Fruit fly (Drosophila melanogaster) whole organism, embryonic: ENCODE data around the gene CG8128.

Experiments used
- CG11247 ChIP-seq: fragments of 200-800 bp; sonication (Bioruptor generic); IDR thresholded peaks from 2 replicates; pipeline ENCODE4 v1.3.6; 2022; ENCODE audit warnings: missing biosample characterization, missing genetic modification characterization
- CG12744 ChIP-seq: fragments of 200-800 bp; sonication (Bioruptor generic); optimal IDR thresholded peaks from 2 replicates; lab custom pipeline; 2016; ENCODE audit warnings: missing biosample characterization, missing genetic modification characterization
- CG13123 ChIP-seq: fragments of 200-800 bp; sonication (Bioruptor generic); optimal IDR thresholded peaks from 2 replicates; lab custom pipeline; 2016; ENCODE audit warnings: missing biosample characterization, missing genetic modification characterization
- CG13624 ChIP-seq: fragments of 200-800 bp; sonication (Bioruptor generic); optimal IDR thresholded peaks from 2 replicates; lab custom pipeline; 2016; ENCODE audit warnings: missing biosample characterization, missing genetic modification characterization
- CG14014 ChIP-seq: fragments of 200-800 bp; sonication (Bioruptor generic); IDR thresholded peaks from 2 replicates; pipeline ENCODE4 v1.3.6; 2022; ENCODE audit warnings: missing biosample characterization, missing genetic modification characterization
- CG15479 ChIP-seq: fragments of 200-800 bp; sonication (Bioruptor generic); optimal IDR thresholded peaks from 3 replicates; lab custom pipeline; 2019; ENCODE audit warnings: missing biosample characterization, mild to moderate bottlenecking, missing genetic modification characterization, moderate library complexity
- CG15601 ChIP-seq: fragments of 200-800 bp; sonication (Bioruptor generic); optimal IDR thresholded peaks from 3 replicates; lab custom pipeline; 2019; ENCODE audit warnings: missing biosample characterization, mild to moderate bottlenecking, missing genetic modification characterization, moderate library complexity
- CG18476 ChIP-seq: fragments of 200-800 bp; sonication (Bioruptor generic); optimal IDR thresholded peaks from 2 replicates; lab custom pipeline; 2016; ENCODE audit warnings: missing biosample characterization, mild to moderate bottlenecking, missing genetic modification characterization
- CG2129 ChIP-seq: fragments of 200-800 bp; sonication (Bioruptor generic); IDR thresholded peaks from 2 replicates; pipeline ENCODE4 v1.3.6; 2022; ENCODE audit warnings: missing biosample characterization, missing genetic modification characterization; ENCODE audit not compliant: partially characterized antibody
- CG2199 ChIP-seq: fragments of 200-800 bp; sonication (Bioruptor generic); IDR thresholded peaks from 3 replicates; pipeline ENCODE4 v1.3.6; 2022; ENCODE audit warnings: missing biosample characterization, missing genetic modification characterization
- CG31365 ChIP-seq: fragments of 200-800 bp; sonication (Bioruptor generic); optimal IDR thresholded peaks from 2 replicates; lab custom pipeline; 2018; ENCODE audit warnings: missing biosample characterization, mild to moderate bottlenecking, missing genetic modification characterization
- CG32772 ChIP-seq: fragments of 200-800 bp; sonication (Bioruptor generic); IDR thresholded peaks from 2 replicates; pipeline ENCODE4 v1.3.6; 2022; ENCODE audit warnings: missing biosample characterization, missing genetic modification characterization
- CG42726 ChIP-seq: fragments of 200-800 bp; sonication (Bioruptor generic); IDR thresholded peaks from 2 replicates; pipeline ENCODE4 v1.3.6; 2022; ENCODE audit warnings: missing biosample characterization, missing genetic modification characterization; ENCODE audit not compliant: partially characterized antibody
- CG6254 ChIP-seq: fragments of 200-800 bp; sonication (Bioruptor generic); optimal IDR thresholded peaks from 3 replicates; lab custom pipeline; 2017; ENCODE audit warnings: mild to moderate bottlenecking, missing biosample characterization, missing genetic modification reagents, missing genetic modification characterization
- CG6689 ChIP-seq: fragments of 200-800 bp; sonication (Bioruptor generic); IDR thresholded peaks from 2 replicates; pipeline ENCODE4 v1.3.6; 2022; ENCODE audit warnings: missing biosample characterization, missing genetic modification characterization
- CG8359 ChIP-seq: fragments of 200-800 bp; sonication (Bioruptor generic); optimal IDR thresholded peaks from 2 replicates; lab custom pipeline; 2017; ENCODE audit warnings: missing biosample characterization, mild to moderate bottlenecking, missing genetic modification characterization, borderline replicate concordance
- CG9876 ChIP-seq: fragments of 200-800 bp; sonication (Bioruptor generic); optimal IDR thresholded peaks from 2 replicates; lab custom pipeline; 2016; ENCODE audit warnings: missing biosample characterization, missing genetic modification characterization
- CG9932 ChIP-seq: fragments of 200-800 bp; sonication (Bioruptor generic); IDR thresholded peaks from 2 replicates; pipeline ENCODE4 v1.3.6; 2022; ENCODE audit warnings: missing biosample characterization, missing genetic modification characterization
- CTCF ChIP-seq: fragments of 200-800 bp; sonication (Bioruptor generic); optimal IDR thresholded peaks from 2 replicates; lab custom pipeline; 2017; ENCODE audit warnings: missing biosample characterization, mild to moderate bottlenecking, missing genetic modification characterization, moderate library complexity
- CkIIα-i1 ChIP-seq: fragments of 200-800 bp; sonication (Bioruptor generic); IDR thresholded peaks from 2 replicates; pipeline ENCODE4 v1.3.6; 2022; ENCODE audit warnings: missing biosample characterization, missing genetic modification characterization
- Dek ChIP-seq: fragments of 200-800 bp; sonication (Bioruptor generic); optimal IDR thresholded peaks from 3 replicates; lab custom pipeline; 2019; ENCODE audit warnings: missing biosample characterization, mild to moderate bottlenecking, missing genetic modification characterization, moderate library complexity
- Doc2 ChIP-seq: fragments of 200-800 bp; sonication (Bioruptor generic); IDR thresholded peaks from 2 replicates; pipeline ENCODE4 v1.3.6; 2022; ENCODE audit warnings: missing biosample characterization, missing genetic modification characterization
- Dp ChIP-seq: fragments of 200-800 bp; sonication (Bioruptor generic); optimal IDR thresholded peaks from 2 replicates; lab custom pipeline; 2018; ENCODE audit warnings: missing biosample characterization, mild to moderate bottlenecking, missing genetic modification characterization, moderate library complexity
- Ets65A ChIP-seq: fragments of 200-800 bp; sonication (Bioruptor generic); peaks from one replicate; lab custom pipeline; 2016; ENCODE audit warnings: missing biosample characterization, missing genetic modification characterization
- Hr78 ChIP-seq, 2 experiments: fragments of 200-800 bp in 1 of 2; fragments of >200 bp in 1 of 2; sonication (Bioruptor generic) in 1 of 2; optimal IDR thresholded peaks; 2 replicates each; lab custom pipeline; 2017 to 2019; ENCODE audit warnings: missing biosample characterization in 2 of 2, missing genetic modification characterization in 2 of 2, mild to moderate bottlenecking in 1 of 2, moderate library complexity in 1 of 2
- NC2α ChIP-seq: fragments of 200-800 bp; sonication (Bioruptor generic); optimal IDR thresholded peaks from 2 replicates; lab custom pipeline; 2016; ENCODE audit warnings: missing biosample characterization, missing genetic modification characterization
- Oli ChIP-seq: fragments of 200-800 bp; sonication (Bioruptor generic); optimal IDR thresholded peaks from 2 replicates; lab custom pipeline; 2018; ENCODE audit warnings: missing biosample characterization, mild to moderate bottlenecking, missing genetic modification characterization, moderate library complexity
- Opbp ChIP-seq: fragments of 200-800 bp; sonication (Bioruptor generic); IDR thresholded peaks from 3 replicates; pipeline ENCODE4 v1.3.6; 2022; ENCODE audit warnings: missing biosample characterization, missing genetic modification characterization; ENCODE audit not compliant: partially characterized antibody
- Sry-δ ChIP-seq: fragments of 200-800 bp; sonication (Bioruptor generic); optimal IDR thresholded peaks from 2 replicates; lab custom pipeline; 2016; ENCODE audit warnings: missing biosample characterization, missing genetic modification characterization
- Xbp1 ChIP-seq: fragments of 200-800 bp; sonication (Bioruptor generic); optimal IDR thresholded peaks from 3 replicates; lab custom pipeline; 2016; ENCODE audit warnings: missing biosample characterization, mild to moderate bottlenecking, missing genetic modification characterization
- chm ChIP-seq: fragments of 200-800 bp; sonication (Bioruptor generic); IDR thresholded peaks from 2 replicates; pipeline ENCODE4 v1.3.6; 2022; ENCODE audit warnings: missing biosample characterization, missing genetic modification characterization
- emc ChIP-seq: fragments of 200-800 bp; sonication (Bioruptor generic); optimal IDR thresholded peaks from 2 replicates; lab custom pipeline; 2016; ENCODE audit warnings: missing biosample characterization, missing genetic modification characterization
- esg ChIP-seq: fragments of 200-800 bp; sonication (Bioruptor generic); conservative IDR thresholded peaks from 2 replicates; pipeline ENCODE4 v1.3.6; 2022; ENCODE audit warnings: missing biosample characterization, missing genetic modification characterization
- ftz-f1 ChIP-seq: fragments of 200-800 bp; sonication (Bioruptor generic); optimal IDR thresholded peaks from 2 replicates; lab custom pipeline; 2016; ENCODE audit warnings: missing biosample characterization, missing genetic modification characterization
- gcm ChIP-seq: fragments of 200-800 bp; sonication (Bioruptor generic); optimal IDR thresholded peaks from 2 replicates; lab custom pipeline; 2019; ENCODE audit warnings: missing biosample characterization, mild to moderate bottlenecking, missing genetic modification characterization, moderate library complexity
- grn ChIP-seq: fragments of 200-800 bp; sonication (Bioruptor generic); optimal IDR thresholded peaks from 3 replicates; lab custom pipeline; 2017; ENCODE audit warnings: missing biosample characterization, missing genetic modification characterization
- gro ChIP-seq: fragments of 200-800 bp; sonication (Bioruptor generic); optimal IDR thresholded peaks from 2 replicates; lab custom pipeline; 2016; ENCODE audit warnings: missing biosample characterization, missing genetic modification characterization
- hkb ChIP-seq, 2 experiments: fragments of 200-800 bp in 1 of 2; fragments of >200 bp in 1 of 2; sonication (Bioruptor generic) in 1 of 2; IDR thresholded peaks in 1 of 2; optimal IDR thresholded peaks in 1 of 2; 2 replicates each; pipeline versions ENCODE4 v1.3.6 to Lab custom; 2017 to 2022; ENCODE audit warnings: missing biosample characterization in 1 of 2, missing genetic modification characterization in 1 of 2
- ind ChIP-seq: fragments of 200-800 bp; sonication (Bioruptor generic); optimal IDR thresholded peaks from 3 replicates; lab custom pipeline; 2016; ENCODE audit warnings: missing biosample characterization, missing genetic modification characterization
- lab ChIP-seq: fragments of 200-800 bp; sonication (Bioruptor generic); optimal IDR thresholded peaks from 3 replicates; lab custom pipeline; 2017; ENCODE audit warnings: missing biosample characterization, missing genetic modification characterization, mild to moderate bottlenecking, moderate library complexity, missing genetic modification reagents
- odd ChIP-seq: fragments of 200-800 bp; sonication (Bioruptor generic); optimal IDR thresholded peaks from 2 replicates; lab custom pipeline; 2017; ENCODE audit warnings: missing biosample characterization, mild to moderate bottlenecking, missing genetic modification characterization
- run ChIP-seq: fragments of 200-800 bp; sonication (Bioruptor generic); optimal IDR thresholded peaks from 3 replicates; lab custom pipeline; 2018; ENCODE audit warnings: missing biosample characterization, mild to moderate bottlenecking, missing genetic modification characterization
- sima ChIP-seq: fragments of 200-800 bp; sonication (Bioruptor generic); optimal IDR thresholded peaks from 2 replicates; lab custom pipeline; 2016; ENCODE audit warnings: missing biosample characterization, missing genetic modification characterization
- trem ChIP-seq: fragments of 200-800 bp; optimal IDR thresholded peaks from 3 replicates; lab custom pipeline; 2019; ENCODE audit warnings: missing biosample characterization, mild to moderate bottlenecking, missing genetic modification characterization, moderate library complexity
- wek ChIP-seq: fragments of 200-800 bp; sonication (Bioruptor generic); optimal IDR thresholded peaks from 3 replicates; lab custom pipeline; 2018; ENCODE audit warnings: missing biosample characterization, mild to moderate bottlenecking, missing genetic modification characterization, moderate library complexity
- z ChIP-seq: fragments of 200-800 bp; sonication (Bioruptor generic); IDR thresholded peaks from 3 replicates; pipeline ENCODE4 v1.3.6; 2022; ENCODE audit warnings: missing biosample characterization, missing genetic modification characterization
- zen2 ChIP-seq: fragments of 200-800 bp; sonication (Bioruptor generic); IDR thresholded peaks from 3 replicates; pipeline ENCODE4 v1.3.6; 2022; ENCODE audit warnings: missing biosample characterization, missing genetic modification characterization; ENCODE audit not compliant: partially characterized antibody
- zfh1 ChIP-seq: fragments of 200-800 bp; sonication (Bioruptor generic); IDR thresholded peaks from 3 replicates; pipeline ENCODE4 v1.3.6; 2022; ENCODE audit warnings: missing biosample characterization, missing genetic modification characterization
- zfh2 ChIP-seq: fragments of 200-800 bp; sonication (Bioruptor generic); optimal IDR thresholded peaks from 2 replicates; lab custom pipeline; 2016; ENCODE audit warnings: missing biosample characterization, missing genetic modification characterization

The CG8128 gene

dm6 chrX:15697581-15698208, 401 bp downstream of the CG8128 start (continued):
- TF ChIP-seq CG6689 (GFP tag; lab: Robert Waterston, UW), result peak; percentile 95
- peak; percentile 98 for TF ChIP-seq lab
- peak; percentile 27 for TF ChIP-seq gro (GFP tag; lab: Kevin White, UChicago)
- peak; percentile 85 for TF ChIP-seq gcm (GFP tag; lab: Kevin White, UChicago)
- TF ChIP-seq CG14014, result peak; percentile 96
- peak; percentile 29 for TF ChIP-seq CTCF (GFP tag; lab: Kevin White, UChicago)
- TF ChIP-seq CG15601 (tag; lab: Kevin White, UChicago), result peak; percentile 96
- TF ChIP-seq ind (GFP tag; lab: Kevin White, UChicago), result peak; percentile 94
- TF ChIP-seq CG31365 (tag; lab: Kevin White, UChicago), result peak; percentile 70
- peak; percentile 95 for TF ChIP-seq Ets65A (GFP tag; lab: Kevin White, UChicago)
- TF ChIP-seq CG9932 (GFP tag; lab: Robert Waterston, UW), result peak; percentile 97
- no peak for TF ChIP-seq Opbp (GFP tag; lab: Robert Waterston, UW)
- TF ChIP-seq NC2α (GFP tag; lab: Kevin White, UChicago), result no peak
- TF ChIP-seq sima (GFP tag; lab: Kevin White, UChicago), result no peak
- no peak for TF ChIP-seq wek (GFP tag; lab: Kevin White, UChicago)
- TF ChIP-seq CG8359 (GFP tag; lab: Kevin White, UChicago), result peak; percentile 82
- TF ChIP-seq hkb (optimal IDR thresholded peaks at IDR 0.05; lab: Kevin White, UChicago), result no peak
- TF ChIP-seq hkb (GFP tag; IDR thresholded peaks at IDR 0.05; lab: Robert Waterston, UW), result peak; percentile 97
- TF ChIP-seq zen2 (GFP tag; lab: Robert Waterston, UW), result no peak
- TF ChIP-seq CG13624 (GFP tag; lab: Kevin White, UChicago), result peak; percentile 67
- TF ChIP-seq emc (GFP tag; lab: Kevin White, UChicago), result no peak
- peak; percentile 93 for TF ChIP-seq esg (GFP tag; lab: Robert Waterston, UW)
- TF ChIP-seq CG11247, result peak; percentile 91
- TF ChIP-seq odd (GFP tag; lab: Kevin White, UChicago), result peak; percentile 77
- TF ChIP-seq run (tag; lab: Kevin White, UChicago), result peak; percentile 72
- peak; percentile 97 for TF ChIP-seq zfh1 (GFP tag; lab: Robert Waterston, UW)
- TF ChIP-seq z, result 0 out of 3 replicates have a peak, but pooled peaks have one; percentile 19
- no peak for TF ChIP-seq CG9876
- TF ChIP-seq chm (GFP tag; lab: Robert Waterston, UW), result peak; percentile 92
- peak; percentile 77 for TF ChIP-seq zfh2
- TF ChIP-seq Oli (tag; lab: Kevin White, UChicago), result peak; percentile 90
- TF ChIP-seq Dp (GFP tag; lab: Kevin White, UChicago), result peak; percentile 74
- TF ChIP-seq ftz-f1 (GFP tag; lab: Kevin White, UChicago), result peak; percentile 99
- peak; percentile 74 for TF ChIP-seq grn (GFP tag; lab: Kevin White, UChicago)
- peak; percentile 93 for TF ChIP-seq CG32772 (GFP tag; lab: Robert Waterston, UW)
- peak; percentile 80 for TF ChIP-seq trem (tag; lab: Kevin White, UChicago)
- peak; percentile 93 for TF ChIP-seq Xbp1
- TF ChIP-seq CG42726, result 0 out of 2 replicates have a peak, but pooled peaks have one; percentile 42
- TF ChIP-seq Dek, result peak; percentile 93
- TF ChIP-seq CG12744, result no peak
- TF ChIP-seq CG18476 (GFP tag; lab: Kevin White, UChicago), result peak; percentile 76
- TF ChIP-seq CG15479 (GFP tag; lab: Kevin White, UChicago), result no peak
- TF ChIP-seq CG2129, result no peak
- TF ChIP-seq Sry-δ (GFP tag; lab: Kevin White, UChicago), result peak; percentile 10
- peak; percentile 60 for TF ChIP-seq CG13123 (GFP tag; lab: Kevin White, UChicago)
- peak; percentile 65; the same call in 2 of the 3 replicates for TF ChIP-seq CG2199
- peak; percentile 71 for TF ChIP-seq Doc2
- peak; percentile 81 for TF ChIP-seq CG6254
- TF ChIP-seq CkIIα-i1 (GFP tag; lab: Robert Waterston, UW), result peak; percentile 30; the same call in 1 of the 2 replicates
- peak in 1 of 2 experiments; percentile 72 for TF ChIP-seq Hr78 (GFP tag; optimal IDR thresholded peaks at IDR 0.05; lab: Kevin White, UChicago)
